Worm (Caenorhabditis elegans): ENCODE results near the gene glo-1.

glo-1 gene

DNA sequence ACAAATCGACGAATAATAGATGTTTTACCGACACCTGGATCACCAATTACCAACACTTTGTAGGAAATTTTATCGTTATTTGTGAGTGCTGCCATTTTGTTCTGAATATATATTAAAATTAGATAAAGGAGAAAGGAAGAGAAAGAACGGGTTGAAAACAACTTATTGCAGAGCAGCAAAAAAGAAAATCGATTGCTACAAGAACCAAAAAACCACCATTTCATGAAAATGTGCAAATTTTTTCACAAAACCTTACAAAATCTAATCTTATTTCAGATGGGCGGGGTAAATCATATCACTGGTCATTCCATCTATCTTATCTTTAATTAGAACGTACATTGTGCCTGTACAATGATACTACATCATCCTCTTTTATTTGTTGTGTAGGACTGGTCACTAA, at the start of gene glo-1:
glo-1 (minus strand) TSS at position 101 of the 400 bp plus-strand sequence.
- no peak for TF ChIP-seq W03F9.2 (tag; optimal IDR thresholded peaks at IDR 0.05)

DNA sequence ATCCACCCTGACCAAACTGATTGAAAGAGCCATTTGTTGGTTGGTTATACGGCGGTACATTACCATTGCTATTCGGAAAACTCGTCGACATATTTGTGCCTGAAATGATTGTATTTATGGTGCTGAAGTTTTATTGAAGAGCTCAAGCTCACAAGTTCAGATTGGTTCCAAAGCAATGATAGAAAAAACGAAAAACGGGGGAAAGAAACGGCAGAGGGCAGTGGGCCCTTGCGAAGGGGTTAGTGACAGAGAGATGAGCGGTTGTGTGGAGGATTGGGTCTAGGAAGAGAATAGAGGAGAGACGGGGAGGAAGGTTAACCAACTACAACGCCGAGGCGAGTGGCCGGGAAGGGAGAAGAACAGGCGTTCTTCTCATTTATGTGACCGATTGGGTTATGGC, 49.4 kb upstream of the glo-1 start, which contains the start of gene nra-3:
nra-3 (minus strand) TSS at position 101 of the 400 bp plus-strand sequence.
- TF ChIP-seq W03F9.2 (tag; optimal IDR thresholded peaks at IDR 0.05): no peak
- no peak for TF ChIP-seq dao-5 (tag; optimal IDR thresholded peaks at IDR 0.05)
- TF ChIP-seq him-1 (tag; optimal IDR thresholded peaks at IDR 0.05): no peak

DNA sequence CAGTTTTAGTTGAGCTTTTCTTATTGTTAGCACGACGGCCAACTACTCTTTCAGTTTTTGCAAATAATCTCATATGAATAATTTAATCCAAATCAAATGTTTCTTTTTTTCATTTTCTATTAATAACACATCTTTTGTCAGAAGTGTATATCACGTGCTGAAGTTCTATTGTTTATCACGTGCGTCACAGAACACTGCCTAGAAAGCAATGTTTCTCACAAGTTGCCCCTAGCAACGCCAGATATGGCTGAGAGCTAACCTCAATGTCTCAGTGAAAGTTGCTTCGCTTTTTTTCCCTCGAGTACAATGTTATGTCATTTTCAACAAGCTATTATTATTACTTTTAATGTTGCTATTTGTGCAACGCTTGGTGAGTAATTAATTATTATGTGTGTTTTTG, 46.0 kb upstream of the glo-1 start:
- TF ChIP-seq dao-5 (tag; optimal IDR thresholded peaks at IDR 0.05) (no peak), W03F9.2 (tag; optimal IDR thresholded peaks at IDR 0.05) (no peak), him-1 (tag; optimal IDR thresholded peaks at IDR 0.05) (no peak)

DNA sequence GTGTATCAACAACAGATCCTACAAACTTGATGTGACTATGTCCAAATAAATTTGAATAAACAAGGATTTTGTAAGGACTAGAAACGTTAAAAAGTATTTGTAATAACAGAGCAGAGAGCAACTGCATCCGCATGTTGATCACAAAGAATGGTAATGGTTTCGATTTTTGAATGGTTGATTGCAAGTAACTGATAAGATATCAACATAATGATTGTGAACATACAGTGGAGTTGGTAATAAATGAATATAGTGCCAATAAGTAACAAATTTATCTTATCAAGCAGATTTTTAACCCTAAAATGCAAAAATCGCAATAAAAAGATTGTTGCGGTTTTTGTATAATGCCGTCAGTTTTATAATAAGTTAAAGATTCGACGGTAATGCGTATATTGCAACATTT, 43.0 kb upstream of the glo-1 start, which contains the start of gene ugt-23:
ugt-23 (minus strand) TSS at position 212 of the 400 bp plus-strand sequence.
- TF ChIP-seq him-1 (tag; optimal IDR thresholded peaks at IDR 0.05) (no peak), dao-5 (tag; optimal IDR thresholded peaks at IDR 0.05) (no peak), W03F9.2 (tag; optimal IDR thresholded peaks at IDR 0.05) (no peak)

DNA sequence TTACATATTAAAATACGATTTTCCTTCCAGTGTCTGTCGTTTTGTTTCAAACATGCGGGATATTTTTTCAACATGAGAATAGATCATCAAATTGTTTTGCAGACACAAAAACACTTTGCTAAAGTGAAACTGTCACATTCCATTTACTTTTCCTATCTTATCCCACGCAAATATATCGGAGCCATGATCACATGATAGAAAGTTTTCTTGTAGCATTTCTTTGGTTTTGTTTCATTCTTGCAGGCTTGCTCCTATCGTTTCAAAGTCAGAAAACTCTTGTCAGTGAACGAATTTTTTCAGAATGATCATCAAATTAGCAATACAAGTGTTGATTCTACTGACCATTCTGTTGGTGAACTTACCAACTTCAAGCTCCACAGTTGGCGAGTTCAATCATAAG, 39.2 kb upstream of the glo-1 start, which contains the start of gene C17G1.2:
C17G1.2 (plus strand) TSS at position 301 of the 400 bp plus-strand sequence.
- TF ChIP-seq him-1 (tag; optimal IDR thresholded peaks at IDR 0.05) (no peak), dao-5 (tag; optimal IDR thresholded peaks at IDR 0.05) (no peak), W03F9.2 (tag; optimal IDR thresholded peaks at IDR 0.05) (no peak)

DNA sequence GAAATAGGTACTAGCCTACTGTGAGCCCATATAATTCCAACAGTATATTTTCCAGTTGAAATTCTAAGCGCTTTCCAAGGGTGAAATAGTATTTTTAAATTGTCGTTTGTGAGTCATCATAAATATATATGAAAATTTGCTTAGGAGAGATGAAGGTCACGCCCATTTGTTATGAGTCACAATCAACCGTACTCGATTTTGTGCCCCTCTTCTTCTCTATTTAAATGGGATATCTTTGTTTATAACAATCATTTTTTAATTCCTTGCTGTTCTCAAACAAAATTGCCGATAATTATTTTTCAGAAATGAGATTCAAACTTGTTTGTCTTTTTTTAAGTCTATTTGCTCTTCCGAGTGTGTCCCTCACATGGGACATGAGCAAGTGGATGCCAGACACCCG, 37.0 kb upstream of the glo-1 start, which contains the start of gene folr-1:
folr-1 (plus strand) TSS at position 301 of the 400 bp plus-strand sequence.
- TF ChIP-seq W03F9.2 (tag; optimal IDR thresholded peaks at IDR 0.05) (no peak), him-1 (tag; optimal IDR thresholded peaks at IDR 0.05) (no peak), dao-5 (tag; optimal IDR thresholded peaks at IDR 0.05) (no peak)

DNA sequence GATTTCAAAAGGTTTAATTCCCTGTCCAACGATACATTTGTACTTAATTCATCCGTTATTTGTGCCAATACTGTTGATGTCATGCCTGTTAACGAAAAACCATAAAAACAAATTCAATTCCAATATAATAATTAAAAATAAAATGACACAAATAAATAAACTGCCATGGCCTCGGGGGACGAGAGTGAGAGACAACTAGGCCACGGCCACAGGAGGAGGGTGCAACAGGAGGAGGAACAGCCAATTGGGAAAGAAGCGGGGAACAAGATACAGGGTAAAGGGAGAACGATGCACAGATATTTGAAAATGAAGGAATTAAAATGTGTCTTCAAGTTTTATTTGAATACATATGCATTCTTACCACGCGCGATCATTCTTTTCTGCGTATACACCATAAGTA, 35.4 kb upstream of the glo-1 start, which contains the start of gene F21G4.6:
F21G4.6 (minus strand) TSS at position 87 of the 400 bp plus-strand sequence.
- no peak for TF ChIP-seq W03F9.2 (tag; optimal IDR thresholded peaks at IDR 0.05)
- no peak for TF ChIP-seq him-1 (tag; optimal IDR thresholded peaks at IDR 0.05)
- no peak for TF ChIP-seq dao-5 (tag; optimal IDR thresholded peaks at IDR 0.05)

DNA sequence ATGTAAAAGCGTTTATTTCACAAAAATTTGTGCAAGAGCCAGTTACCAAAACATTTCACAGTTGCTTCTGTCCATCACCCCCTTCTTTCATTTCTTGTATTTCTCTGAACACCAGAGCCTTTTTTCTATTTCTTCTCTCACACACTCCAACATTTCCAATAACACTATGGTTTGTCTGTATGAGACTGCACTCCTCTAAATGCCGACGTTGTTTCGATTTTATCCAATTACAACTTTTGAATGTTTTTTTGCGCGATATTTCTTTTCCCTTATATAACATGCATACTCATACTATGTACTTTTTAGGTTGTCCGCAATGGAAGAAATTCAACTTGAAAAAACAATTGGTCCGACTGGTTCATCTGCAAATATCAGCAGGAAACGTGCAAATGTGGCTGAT, 23.8 kb upstream of the glo-1 start, which contains the start of gene F21G4.5:
F21G4.5 (plus strand) TSS at position 301 of the 400 bp plus-strand sequence.
- TF ChIP-seq him-1 (tag; optimal IDR thresholded peaks at IDR 0.05) (no peak), W03F9.2 (tag; optimal IDR thresholded peaks at IDR 0.05) (no peak), dao-5 (tag; optimal IDR thresholded peaks at IDR 0.05) (no peak)

DNA sequence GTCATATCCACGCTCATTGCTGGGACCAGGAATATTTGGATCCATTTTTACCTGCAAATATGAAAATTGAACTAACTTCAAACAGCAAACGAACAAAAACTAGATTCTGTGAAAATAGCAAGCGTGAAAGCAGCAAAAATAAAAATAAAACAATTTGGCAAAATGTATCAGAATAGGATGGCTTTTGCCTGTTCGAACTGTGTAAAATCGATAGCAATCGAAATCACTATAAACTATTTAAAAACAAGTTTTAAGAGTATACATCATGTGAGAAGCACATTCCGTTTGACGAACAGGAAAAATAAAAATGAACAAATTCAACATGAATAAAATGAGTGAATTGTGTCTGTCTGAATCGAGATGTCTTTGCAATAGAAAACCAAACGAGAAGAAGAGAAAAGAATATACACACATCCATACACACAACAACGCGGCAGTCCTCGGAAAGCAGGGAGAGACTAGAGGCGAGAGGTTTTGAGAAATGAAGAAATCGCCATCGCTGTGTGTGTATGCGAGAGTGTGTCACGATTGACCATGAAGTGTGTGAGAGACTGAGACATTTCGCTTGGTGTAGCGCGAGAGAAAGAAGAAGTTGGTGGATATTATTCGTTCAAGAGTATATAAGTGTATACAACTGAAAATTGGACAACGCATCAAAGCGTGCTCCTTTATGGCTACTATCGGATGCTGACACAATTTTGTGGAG, 17.6 kb upstream of the glo-1 start, which contains the start of gene phf-34:
phf-34 (minus strand) TSS at position 51 of the 706 bp plus-strand sequence.
- TF ChIP-seq him-1 (tag; optimal IDR thresholded peaks at IDR 0.05) (no peak), W03F9.2 (tag; optimal IDR thresholded peaks at IDR 0.05) (peak; percentile 42)

DNA sequence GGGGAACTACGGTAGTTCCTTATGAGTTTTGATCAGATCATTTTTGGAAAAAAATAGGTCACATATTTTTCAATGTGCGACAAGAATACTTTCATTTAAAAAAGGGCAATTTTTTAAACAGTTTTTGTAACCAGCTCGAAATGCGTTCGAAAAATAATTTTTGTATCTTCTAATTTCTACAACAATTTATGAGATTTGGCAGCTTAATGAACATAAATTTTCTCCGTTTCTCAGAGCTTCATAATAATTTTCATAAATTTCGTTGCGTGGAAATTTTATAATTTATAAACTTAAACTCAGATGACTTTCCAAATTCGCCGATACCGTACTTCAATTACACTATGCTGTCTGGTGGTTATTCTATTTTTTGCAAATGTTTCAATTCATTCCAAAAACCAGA, 12.8 kb upstream of the glo-1 start, which contains the start of gene F21G4.3:
F21G4.3 (plus strand) TSS at position 301 of the 400 bp plus-strand sequence.
- no peak for TF ChIP-seq dao-5 (tag; optimal IDR thresholded peaks at IDR 0.05)
- TF ChIP-seq W03F9.2 (tag; optimal IDR thresholded peaks at IDR 0.05): no peak
- no peak for TF ChIP-seq him-1 (tag; optimal IDR thresholded peaks at IDR 0.05)

DNA sequence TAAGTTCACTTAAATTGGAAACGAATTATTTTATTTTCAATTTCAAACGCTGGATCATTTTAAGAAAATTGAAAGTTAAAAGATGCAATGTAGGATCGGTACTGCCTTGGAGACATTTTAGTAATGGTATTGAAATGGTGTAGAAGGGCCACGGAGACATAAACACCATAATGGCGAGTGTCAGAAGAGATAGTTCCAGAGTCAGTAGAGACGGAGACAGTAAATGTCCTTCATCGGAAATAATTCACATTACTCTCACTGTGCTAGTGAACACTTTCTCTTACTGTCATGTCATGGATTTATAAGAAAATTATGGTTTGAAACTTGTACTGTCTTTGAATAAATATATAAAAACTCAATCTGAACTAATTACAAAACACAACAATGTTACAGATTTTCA, 11.1 kb upstream of the glo-1 start:
- TF ChIP-seq him-1 (tag; optimal IDR thresholded peaks at IDR 0.05): no peak
- TF ChIP-seq dao-5 (tag; optimal IDR thresholded peaks at IDR 0.05): no peak
- TF ChIP-seq W03F9.2 (tag; optimal IDR thresholded peaks at IDR 0.05): no peak

DNA sequence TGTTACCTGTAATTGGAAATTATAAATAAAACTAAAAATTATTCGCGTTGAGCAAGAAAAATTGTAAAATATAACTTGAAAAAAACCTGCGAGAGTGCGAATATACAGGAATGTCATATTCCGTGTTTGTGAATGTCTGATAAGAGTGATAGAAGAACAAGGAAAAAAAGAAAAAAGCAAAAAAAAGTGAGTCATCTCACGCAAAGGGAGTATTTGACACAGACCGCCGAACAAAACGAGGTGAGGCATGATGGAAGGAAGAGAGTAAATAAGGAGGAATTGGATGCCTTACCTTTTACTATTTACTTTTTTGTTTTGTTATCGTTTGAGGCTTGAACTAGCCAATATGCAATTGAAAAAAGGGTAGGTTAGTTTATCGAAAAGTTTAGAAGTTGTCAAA, 10.3 kb upstream of the glo-1 start, which contains the start of gene F21G4.1:
F21G4.1 (minus strand) TSS at position 6 of the 400 bp plus-strand sequence.
- TF ChIP-seq dao-5 (tag; optimal IDR thresholded peaks at IDR 0.05) (no peak), him-1 (tag; optimal IDR thresholded peaks at IDR 0.05) (no peak), W03F9.2 (tag; optimal IDR thresholded peaks at IDR 0.05) (no peak)

DNA sequence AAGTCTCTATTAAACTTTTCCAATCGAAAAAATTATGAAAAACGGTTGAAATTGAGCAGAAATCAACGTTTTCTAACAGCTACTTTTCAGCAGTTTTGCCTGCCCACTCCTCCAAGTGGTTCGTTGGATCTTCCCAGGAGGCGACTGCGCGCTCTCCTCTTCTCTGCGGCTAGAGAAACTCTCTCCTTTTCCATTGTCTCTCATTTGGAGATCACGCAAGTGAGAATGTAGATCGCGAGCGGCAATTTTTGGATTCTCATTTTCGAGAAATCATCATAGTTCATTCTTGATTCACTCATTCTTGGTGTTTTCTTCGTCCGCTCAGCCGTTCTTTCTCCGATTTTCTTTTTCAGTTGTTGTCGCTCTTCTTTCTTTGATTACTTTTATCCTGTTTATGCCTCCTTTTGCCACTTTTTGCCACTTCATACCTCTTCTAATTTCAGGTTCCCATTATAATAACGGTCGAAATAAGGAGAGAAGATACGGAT, 1.9 kb upstream of the glo-1 start, which contains the start of gene mrp-4:
mrp-4 (plus strand) TSS at position 438 of the 488 bp plus-strand sequence.
- TF ChIP-seq W03F9.2 (tag; optimal IDR thresholded peaks at IDR 0.05): no peak
- no peak for TF ChIP-seq him-1 (tag; optimal IDR thresholded peaks at IDR 0.05)
- no peak for TF ChIP-seq dao-5 (tag; optimal IDR thresholded peaks at IDR 0.05)

DNA sequence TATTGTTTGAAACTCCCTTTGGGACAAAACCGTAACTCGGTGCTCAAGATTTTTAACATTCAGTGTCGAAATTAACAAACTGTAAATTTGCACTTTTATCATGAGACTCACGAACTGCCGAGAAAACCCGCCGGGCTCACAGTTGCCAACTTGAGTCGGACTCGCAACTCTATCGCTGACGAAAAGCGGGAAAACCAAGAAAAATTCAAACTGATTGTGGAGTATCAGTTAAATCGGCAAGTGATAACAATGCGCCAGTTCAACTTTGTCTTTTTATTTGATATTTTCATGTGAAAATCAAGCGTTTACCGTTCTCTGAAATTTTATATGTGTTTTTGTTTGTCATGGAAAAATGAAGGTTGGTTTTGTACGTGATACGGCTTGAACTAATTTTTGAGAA, 560 bp upstream of the glo-1 start:
- TF ChIP-seq W03F9.2 (tag; optimal IDR thresholded peaks at IDR 0.05): no peak
- TF ChIP-seq dao-5 (tag; optimal IDR thresholded peaks at IDR 0.05): no peak
- TF ChIP-seq him-1 (tag; optimal IDR thresholded peaks at IDR 0.05): no peak
